Fruit fly (Drosophila melanogaster): Measurements from ENCODE around the gene dos.

The dos gene

dm6 chr3L:2581343-2581825 is 7.8 kb upstream of the dos start (continued):
- peak; percentile 36; the same call in 1 of the 2 replicates for TF ChIP-seq Poxn (GFP tag; IDR thresholded peaks at IDR 0.05)
- TF ChIP-seq CG8765 (GFP tag; IDR thresholded peaks at IDR 0.05) = peak; percentile 28; the same call in 1 of the 2 replicates
- TF ChIP-seq kah (GFP tag; optimal IDR thresholded peaks at IDR 0.05) = peak; percentile 61
- TF ChIP-seq CG32532 (GFP tag; IDR thresholded peaks at IDR 0.05) = peak; percentile 91
- TF ChIP-seq zfh1 (GFP tag; IDR thresholded peaks at IDR 0.05) = peak; percentile 69; the same call in 2 of the 3 replicates
- peak in 1 of 3 experiments; percentile 78 for TF ChIP-seq Stat92E (GFP tag; optimal IDR thresholded peaks at IDR 0.05)
- no peak for TF ChIP-seq prd (optimal IDR thresholded peaks at IDR 0.05)
- TF ChIP-seq prd (GFP tag; IDR thresholded peaks at IDR 0.05) = peak; percentile 90
- peak; percentile 65; the same call in 1 of the 3 replicates for TF ChIP-seq gce (GFP tag; IDR thresholded peaks at IDR 0.05)
- peak; percentile 76 for TF ChIP-seq CrebB (tag; optimal IDR thresholded peaks at IDR 0.05)
- peak; percentile 62; the same call in 1 of the 2 replicates for TF ChIP-seq CG4730 (GFP tag; IDR thresholded peaks at IDR 0.05)
- TF ChIP-seq GATAe (GFP tag; conservative IDR thresholded peaks at IDR 0.05) = peak; percentile 73
- peak; percentile 93 for TF ChIP-seq CG12769 (tag; optimal IDR thresholded peaks at IDR 0.05)
- no peak for TF ChIP-seq Dfd (GFP tag; optimal IDR thresholded peaks at IDR 0.05)
- TF ChIP-seq disco-r (GFP tag; optimal IDR thresholded peaks at IDR 0.05) = peak; percentile 55
- peak; percentile 23 for TF ChIP-seq MESR4 (GFP tag; optimal IDR thresholded peaks at IDR 0.05)
- peak; percentile 89 for TF ChIP-seq CG2889 (GFP tag; IDR thresholded peaks at IDR 0.05)
- TF ChIP-seq CG6175 (GFP tag; IDR thresholded peaks at IDR 0.05) = no peak
- no peak for TF ChIP-seq sna (GFP tag; IDR thresholded peaks at IDR 0.05; ENCODE audit: partially characterized antibody)
- peak; percentile 37 for TF ChIP-seq gcm2 (GFP tag; optimal IDR thresholded peaks at IDR 0.05)
- peak; percentile 81 for TF ChIP-seq CG5953 (GFP tag; IDR thresholded peaks at IDR 0.05)
- TF ChIP-seq Nf-YB (GFP tag; optimal IDR thresholded peaks at IDR 0.05) = peak; percentile 64
- peak; percentile 38 for TF ChIP-seq her (GFP tag; optimal IDR thresholded peaks at IDR 0.05)
- no peak for TF ChIP-seq Dref (GFP tag; IDR thresholded peaks at IDR 0.05)
- TF ChIP-seq CG12299 (tag; optimal IDR thresholded peaks at IDR 0.05) = peak; percentile 59
- TF ChIP-seq ase (GFP tag; IDR thresholded peaks at IDR 0.05) = peak; percentile 81; the same call in 2 of the 3 replicates
- peak; percentile 90 for TF ChIP-seq Optix (GFP tag; IDR thresholded peaks at IDR 0.05)
- TF ChIP-seq CG3163 (GFP tag; optimal IDR thresholded peaks at IDR 0.05) = no peak
- TF ChIP-seq CG11723 (GFP tag; optimal IDR thresholded peaks at IDR 0.05) = peak; percentile 72
- peak; percentile 17 for TF ChIP-seq Hmx (GFP tag; optimal IDR thresholded peaks at IDR 0.05)
- no peak for TF ChIP-seq sima (GFP tag; optimal IDR thresholded peaks at IDR 0.05)
- TF ChIP-seq stwl (tag; optimal IDR thresholded peaks at IDR 0.05) = peak; percentile 29
- no peak for TF ChIP-seq Trl (optimal IDR thresholded peaks at IDR 0.05)
- TF ChIP-seq Trl (GFP tag; optimal IDR thresholded peaks at IDR 0.05) = peak; percentile 71
- TF ChIP-seq NFAT (GFP tag; IDR thresholded peaks at IDR 0.05) = peak; percentile 59
- TF ChIP-seq CG1647 (GFP tag; optimal IDR thresholded peaks at IDR 0.05) = peak; percentile 54
- TF ChIP-seq ken (GFP tag; IDR thresholded peaks at IDR 0.05) = peak; percentile 92
- TF ChIP-seq ems (GFP tag; optimal IDR thresholded peaks at IDR 0.05) = peak; percentile 72
- peak; percentile 26 for TF ChIP-seq dm (GFP tag; optimal IDR thresholded peaks at IDR 0.05)
- TF ChIP-seq aop (GFP tag; IDR thresholded peaks at IDR 0.05) = peak; percentile 46; the same call in 1 of the 2 replicates
- peak; percentile 61 for TF ChIP-seq klu (GFP tag; IDR thresholded peaks at IDR 0.05)
- peak; percentile 64 for TF ChIP-seq Chrac-16 (GFP tag; optimal IDR thresholded peaks at IDR 0.05)
- peak; percentile 50 for TF ChIP-seq CG18476 (GFP tag; optimal IDR thresholded peaks at IDR 0.05)
- no peak for TF ChIP-seq fru (optimal IDR thresholded peaks at IDR 0.05)
- peak; percentile 54; the same call in 1 of the 2 replicates for TF ChIP-seq CG4404 (GFP tag; IDR thresholded peaks at IDR 0.05)
- TF ChIP-seq CG8924 (tag; optimal IDR thresholded peaks at IDR 0.05) = peak; percentile 87
- no peak for TF ChIP-seq Dip2 (GFP tag; IDR thresholded peaks at IDR 0.05)
- TF ChIP-seq HLHmδ (GFP tag; optimal IDR thresholded peaks at IDR 0.05) = no peak
- TF ChIP-seq hb (GFP tag; IDR thresholded peaks at IDR 0.05; ENCODE audit: partially characterized antibody) = no peak
- TF ChIP-seq Gsc (GFP tag; IDR thresholded peaks at IDR 0.05) = no peak
- TF ChIP-seq Mes4 (GFP tag; optimal IDR thresholded peaks at IDR 0.05) = peak; percentile 38
- TF ChIP-seq CG34422 (GFP tag; IDR thresholded peaks at IDR 0.05) = peak; percentile 93
- TF ChIP-seq CG10321 (GFP tag; IDR thresholded peaks at IDR 0.05) = peak; percentile 69
